Worm (Caenorhabditis elegans) whole organism, young adult: ENCODE data around the gene act-1.

Source experiments
- B0336.3 ChIP-seq: fragments of 200-800 bp; sonication (Bioruptor generic); IDR thresholded peaks from 2 replicates; pipeline ENCODE4 v1.3.6; 2022; ENCODE audit warnings: missing genetic modification characterization, missing compliant biosample characterization
- F49E8.2 ChIP-seq: sonication (generic microtip); optimal IDR thresholded peaks from 3 replicates; lab custom pipeline; 2017; ENCODE audit warnings: missing genetic modification characterization, mild to moderate bottlenecking, missing compliant biosample characterization, antibody characterized with exemption, moderate library complexity; ENCODE audit not compliant: insufficient read depth
- K11D2.4 ChIP-seq: fragments of 200-800 bp; sonication (Bioruptor generic); IDR thresholded peaks from 2 replicates; pipeline ENCODE4 v1.3.6; 2022; ENCODE audit warnings: missing genetic modification reagents, missing genetic modification characterization, missing compliant biosample characterization
- T07F8.4 ChIP-seq: sonication (generic microtip); optimal IDR thresholded peaks from 2 replicates; lab custom pipeline; 2016; ENCODE audit warnings: mild to moderate bottlenecking, missing genetic modification characterization, moderate library complexity, missing compliant biosample characterization
- T26A5.8 ChIP-seq: sonication (generic microtip); optimal IDR thresholded peaks from 2 replicates; lab custom pipeline; 2016; ENCODE audit warnings: missing genetic modification characterization, missing compliant biosample characterization
- Y53G8AR.9 ChIP-seq: fragments of 200-800 bp; sonication (Bioruptor generic); conservative IDR thresholded peaks from 2 replicates; pipeline ENCODE4 v1.3.6; 2022; ENCODE audit warnings: missing genetic modification reagents, missing genetic modification characterization, missing compliant biosample characterization
- aptf-3 ChIP-seq: fragments of 200-800 bp; sonication (Bioruptor generic); IDR thresholded peaks from 2 replicates; pipeline ENCODE4 v1.3.6; 2022; ENCODE audit warnings: missing genetic modification characterization, missing compliant biosample characterization
- atf-7 ChIP-seq: sonication (generic microtip); optimal IDR thresholded peaks from 2 replicates; lab custom pipeline; 2017; ENCODE audit warnings: mild to moderate bottlenecking, missing genetic modification characterization, missing compliant biosample characterization
- attf-3 ChIP-seq: fragments of 200-800 bp; sonication (Bioruptor generic); conservative IDR thresholded peaks from 2 replicates; pipeline ENCODE4 v1.3.6; 2022; ENCODE audit warnings: missing genetic modification reagents, missing genetic modification characterization, missing compliant biosample characterization
- bed-2 ChIP-seq: fragments of 200-800 bp; sonication (Bioruptor generic); IDR thresholded peaks from 2 replicates; pipeline ENCODE4 v1.3.6; 2022; ENCODE audit warnings: missing genetic modification reagents, missing genetic modification characterization, missing compliant biosample characterization
- ccch-3 ChIP-seq: fragments of 200-800 bp; sonication (Bioruptor generic); optimal IDR thresholded peaks from 2 replicates; lab custom pipeline; 2018; ENCODE audit warnings: mild to moderate bottlenecking, missing genetic modification characterization, missing compliant biosample characterization
- cebp-1 ChIP-seq, 2 experiments: fragments of 200-800 bp in 1 of 2; sonication (Bioruptor generic) in 1 of 2; sonication (generic microtip) in 1 of 2; IDR thresholded peaks in 1 of 2; optimal IDR thresholded peaks in 1 of 2; 2 replicates each; pipeline versions ENCODE4 v1.3.6 to Lab custom; 2017 to 2022; ENCODE audit warnings: missing compliant biosample characterization in 2 of 2, missing genetic modification characterization in 2 of 2, mild to moderate bottlenecking in 1 of 2, missing genetic modification reagents in 1 of 2, moderate library complexity in 1 of 2
- ceh-100 ChIP-seq: fragments of 200-800 bp; sonication (Bioruptor generic); IDR thresholded peaks from 2 replicates; pipeline ENCODE4 v1.3.6; 2022; ENCODE audit warnings: missing genetic modification reagents, missing genetic modification characterization, missing compliant biosample characterization
- ceh-91 ChIP-seq: fragments of 200-800 bp; sonication (Bioruptor generic); IDR thresholded peaks from 2 replicates; pipeline ENCODE4 v1.3.6; 2022; ENCODE audit warnings: missing genetic modification reagents, missing genetic modification characterization, missing compliant biosample characterization
- dpff-1 ChIP-seq: sonication (generic microtip); optimal IDR thresholded peaks from 2 replicates; lab custom pipeline; 2017; ENCODE audit warnings: mild to moderate bottlenecking, missing genetic modification characterization, missing compliant biosample characterization
- egl-18 ChIP-seq: fragments of 200-800 bp; sonication (Bioruptor generic); IDR thresholded peaks from 2 replicates; pipeline ENCODE4 v1.3.6; 2022; ENCODE audit warnings: missing genetic modification reagents, missing genetic modification characterization, missing compliant biosample characterization
- egl-44 ChIP-seq: fragments of 200-800 bp; sonication (Bioruptor generic); IDR thresholded peaks from 2 replicates; pipeline ENCODE4 v1.3.6; 2022; ENCODE audit warnings: missing genetic modification reagents, missing genetic modification characterization, missing compliant biosample characterization
- him-1 ChIP-seq: sonication (generic microtip); optimal IDR thresholded peaks from 2 replicates; lab custom pipeline; 2016; ENCODE audit warnings: missing genotype, missing genetic modification reagents, missing genetic modification characterization, missing compliant biosample characterization
- hrde-1 ChIP-seq: sonication (generic microtip); optimal IDR thresholded peaks from 2 replicates; lab custom pipeline; 2016; ENCODE audit warnings: missing genetic modification characterization, mild to moderate bottlenecking, missing compliant biosample characterization, moderate library complexity, missing genotype, missing genetic modification reagents, borderline replicate concordance
- hsf-1 ChIP-seq: fragments of 200-800 bp; sonication (Bioruptor generic); IDR thresholded peaks from 2 replicates; pipeline ENCODE4 v1.3.6; 2022; ENCODE audit warnings: missing genetic modification reagents, missing genetic modification characterization, missing compliant biosample characterization
- let-526 ChIP-seq: fragments of 200-800 bp; sonication (Bioruptor generic); IDR thresholded peaks from 2 replicates; pipeline ENCODE4 v1.3.6; 2022; ENCODE audit warnings: missing genetic modification reagents, missing genetic modification characterization, missing compliant biosample characterization
- let-607 ChIP-seq, 2 experiments: fragments of 200-800 bp in 1 of 2; sonication (Bioruptor generic) in 1 of 2; sonication (generic microtip) in 1 of 2; optimal IDR thresholded peaks; 2 replicates each; lab custom pipeline; 2016 to 2018; ENCODE audit warnings: mild to moderate bottlenecking in 2 of 2, missing compliant biosample characterization in 2 of 2, missing genetic modification characterization in 2 of 2, moderate library complexity in 2 of 2, missing genotype in 1 of 2
- lin-35 ChIP-seq, 3 experiments: fragments of 150-350 bp in 2 of 3; sonication (generic microtip) in 1 of 3; optimal IDR thresholded peaks; 2 replicates each; lab custom pipeline; 2014 to 2018; ENCODE audit warnings: missing biosample characterization in 3 of 3, missing genetic modification characterization in 3 of 3, missing genetic modification reagents in 3 of 3
- lin-40 ChIP-seq: sonication (generic microtip); optimal IDR thresholded peaks from 2 replicates; lab custom pipeline; 2016; ENCODE audit warnings: missing genetic modification characterization, mild to moderate bottlenecking, missing compliant biosample characterization, missing genotype, missing genetic modification reagents
- madf-10 ChIP-seq: sonication (generic microtip); optimal IDR thresholded peaks from 2 replicates; lab custom pipeline; 2016; ENCODE audit warnings: mild to moderate bottlenecking, missing genetic modification characterization, missing compliant biosample characterization
- madf-3 ChIP-seq: fragments of 200-800 bp; sonication (Bioruptor generic); IDR thresholded peaks from 2 replicates; pipeline ENCODE4 v1.3.6; 2022; ENCODE audit warnings: missing genetic modification reagents, missing genetic modification characterization, missing compliant biosample characterization
- mcd-1 ChIP-seq: fragments of 200-800 bp; sonication (Bioruptor generic); IDR thresholded peaks from 2 replicates; pipeline ENCODE4 v1.3.6; 2022; ENCODE audit warnings: missing genetic modification reagents, missing genetic modification characterization, missing compliant biosample characterization
- nfya-2 ChIP-seq: fragments of 200-800 bp; sonication (Bioruptor generic); IDR thresholded peaks from 2 replicates; pipeline ENCODE4 v1.3.6; 2022; ENCODE audit warnings: missing genetic modification reagents, missing genetic modification characterization, missing compliant biosample characterization
- nfyb-1 ChIP-seq: fragments of 200-800 bp; sonication (Bioruptor generic); IDR thresholded peaks from 2 replicates; pipeline ENCODE4 v1.3.6; 2022; ENCODE audit warnings: missing genetic modification reagents, missing genetic modification characterization, missing compliant biosample characterization
- nhr-120 ChIP-seq: fragments of 200-800 bp; sonication (Bioruptor generic); IDR thresholded peaks from 2 replicates; pipeline ENCODE4 v1.3.6; 2022; ENCODE audit warnings: missing genetic modification characterization, missing compliant biosample characterization
- nhr-179 ChIP-seq: sonication (generic microtip); optimal IDR thresholded peaks from 2 replicates; lab custom pipeline; 2016; ENCODE audit warnings: mild to moderate bottlenecking, missing genetic modification characterization, missing compliant biosample characterization
- nhr-27 ChIP-seq: fragments of 200-800 bp; sonication (Bioruptor generic); optimal IDR thresholded peaks from 2 replicates; lab custom pipeline; 2018; ENCODE audit warnings: mild to moderate bottlenecking, missing genetic modification characterization, moderate library complexity, missing compliant biosample characterization
- nhr-80 ChIP-seq: sonication (generic microtip); optimal IDR thresholded peaks from 2 replicates; lab custom pipeline; 2016; ENCODE audit warnings: missing genetic modification characterization, missing compliant biosample characterization
- pbrm-1 ChIP-seq: fragments of 200-800 bp; sonication (Bioruptor generic); IDR thresholded peaks from 2 replicates; pipeline ENCODE4 v1.3.6; 2022; ENCODE audit warnings: missing genetic modification reagents, missing genetic modification characterization, missing compliant biosample characterization
- pha-4 ChIP-seq: fragments of 150-350 bp; sonication (generic microtip); optimal IDR thresholded peaks from 2 replicates; lab custom pipeline; 2014; ENCODE audit warnings: missing biosample characterization, missing genetic modification reagents, missing genetic modification characterization
- rec-8 ChIP-seq, 2 experiments: sonication (generic microtip); optimal IDR thresholded peaks; 2 replicates each; lab custom pipeline; 2016; ENCODE audit warnings: mild to moderate bottlenecking in 2 of 2, missing genetic modification characterization in 2 of 2, missing genetic modification reagents in 2 of 2, missing genotype in 2 of 2, missing biosample characterization in 1 of 2, missing compliant biosample characterization in 1 of 2, moderate library complexity in 1 of 2
- repo-1 ChIP-seq: sonication (generic microtip); optimal IDR thresholded peaks from 2 replicates; lab custom pipeline; 2017; ENCODE audit warnings: mild to moderate bottlenecking, missing genetic modification characterization, missing compliant biosample characterization
- sdz-38 ChIP-seq: sonication (generic microtip); optimal IDR thresholded peaks from 2 replicates; lab custom pipeline; 2016; ENCODE audit warnings: missing genotype, missing genetic modification characterization, missing compliant biosample characterization
- snpc-1.1 ChIP-seq: sonication (generic microtip); optimal IDR thresholded peaks from 2 replicates; lab custom pipeline; 2017; ENCODE audit warnings: missing genetic modification characterization, mild to moderate bottlenecking, missing compliant biosample characterization, antibody characterized with exemption, moderate library complexity, missing genotype, missing genetic modification reagents; ENCODE audit not compliant: insufficient read depth
- snpc-3.4 ChIP-seq: sonication (generic microtip); optimal IDR thresholded peaks from 2 replicates; lab custom pipeline; 2017; ENCODE audit warnings: missing genetic modification characterization, mild to moderate bottlenecking, missing compliant biosample characterization, antibody characterized with exemption, moderate library complexity, missing genotype, missing genetic modification reagents
- somi-1 ChIP-seq: fragments of 200-800 bp; sonication (Bioruptor generic); optimal IDR thresholded peaks from 2 replicates; lab custom pipeline; 2018; ENCODE audit warnings: mild to moderate bottlenecking, missing genetic modification characterization, missing compliant biosample characterization
- tbx-9 ChIP-seq: sonication (generic microtip); optimal IDR thresholded peaks from 2 replicates; lab custom pipeline; 2016; ENCODE audit warnings: borderline replicate concordance, missing genetic modification characterization, inconsistent platforms, missing compliant biosample characterization
- unc-62 ChIP-seq: fragments of 150-350 bp; optimal IDR thresholded peaks from 2 replicates; lab custom pipeline; 2014; ENCODE audit warnings: missing biosample characterization, missing genetic modification reagents, missing genetic modification characterization
- ztf-22 ChIP-seq: fragments of 200-800 bp; sonication (Bioruptor generic); optimal IDR thresholded peaks from 2 replicates; lab custom pipeline; 2018; ENCODE audit warnings: mild to moderate bottlenecking, missing genetic modification characterization, moderate library complexity, missing compliant biosample characterization
- ztf-26 ChIP-seq: sonication (generic microtip); optimal IDR thresholded peaks from 2 replicates; lab custom pipeline; 2017; ENCODE audit warnings: missing genetic modification characterization, missing compliant biosample characterization

Gene act-1

ce11 chrV:11118179-11118725 is 37.4 kb downstream of the act-1 start:
- no peak for TF ChIP-seq nhr-80 (tag; lab: Kevin White, UChicago)
- TF ChIP-seq egl-18 (GFP tag; lab: Robert Waterston, UW) = no peak
- TF ChIP-seq repo-1 = peak; percentile 20
- TF ChIP-seq let-526 (GFP tag; lab: Robert Waterston, UW) = peak; percentile 51; the same call in 1 of the 2 replicates
- no peak for TF ChIP-seq him-1 (tag; lab: Kevin White, UChicago)
- TF ChIP-seq bed-2 (GFP tag; lab: Robert Waterston, UW) = no peak
- no peak for TF ChIP-seq K11D2.4 (GFP tag; lab: Robert Waterston, UW)
- 0 out of 2 replicates have a peak, but pooled peaks have one; percentile 39 for TF ChIP-seq madf-3
- no peak for TF ChIP-seq ztf-22 (GFP tag; lab: Kevin White, UChicago)
- no peak for TF ChIP-seq ceh-100 (GFP tag; lab: Robert Waterston, UW)
- no peak for TF ChIP-seq T26A5.8 (tag; lab: Kevin White, UChicago)
- TF ChIP-seq F49E8.2 (tag; lab: Kevin White, UChicago) = no peak
- TF ChIP-seq B0336.3 (GFP tag; lab: Robert Waterston, UW) = peak; percentile 41; the same call in 1 of the 2 replicates
- TF ChIP-seq sdz-38 = no peak
- no peak for TF ChIP-seq nhr-179 (tag; lab: Kevin White, UChicago)
- TF ChIP-seq unc-62 (GFP tag; lab: Kevin White, UChicago) = no peak
- TF ChIP-seq atf-7 (tag; lab: Kevin White, UChicago) = no peak
- no peak for TF ChIP-seq tbx-9 (tag; lab: Kevin White, UChicago)
- TF ChIP-seq nhr-120 (GFP tag; lab: Robert Waterston, UW) = no peak
- no peak for TF ChIP-seq nfya-2 (GFP tag; lab: Robert Waterston, UW)
- no peak for TF ChIP-seq egl-44 (GFP tag; lab: Robert Waterston, UW)
- TF ChIP-seq nhr-27 (tag; lab: Kevin White, UChicago) = no peak
- TF ChIP-seq ztf-26 (tag; lab: Kevin White, UChicago) = peak; percentile 3
- TF ChIP-seq nfyb-1 (GFP tag; lab: Robert Waterston, UW) = 0 out of 2 replicates have a peak, but pooled peaks have one; percentile 13
- peak; percentile 38; the same call in 1 of the 2 replicates for TF ChIP-seq Y53G8AR.9
- peak; percentile 53 for TF ChIP-seq somi-1
- no peak for TF ChIP-seq dpff-1 (tag; lab: Kevin White, UChicago)
- peak in 1 of 2 experiments; percentile 28 for TF ChIP-seq let-607 (tag; optimal IDR thresholded peaks at IDR 0.05; lab: Kevin White, UChicago)
- no peak for TF ChIP-seq attf-3 (GFP tag; lab: Robert Waterston, UW)
- no peak for TF ChIP-seq snpc-1.1
- TF ChIP-seq rec-8 (tag; optimal IDR thresholded peaks at IDR 0.05; lab: Kevin White, UChicago) = no peak
- TF ChIP-seq pha-4 (tag; lab: Kevin White, UChicago) = no peak
- TF ChIP-seq lin-40 (tag; lab: Kevin White, UChicago) = peak; percentile 20
- TF ChIP-seq hrde-1 (tag; lab: Kevin White, UChicago) = peak; percentile 41
- no peak for TF ChIP-seq ceh-91 (GFP tag; lab: Robert Waterston, UW)
- TF ChIP-seq mcd-1 = no peak
- no peak for TF ChIP-seq madf-10 (tag; lab: Kevin White, UChicago)
- TF ChIP-seq snpc-3.4 (tag; lab: Kevin White, UChicago) = no peak
- TF ChIP-seq lin-35 (GFP tag; optimal IDR thresholded peaks at IDR 0.05; lab: Kevin White, UChicago) = no peak
- TF ChIP-seq aptf-3 (GFP tag; lab: Robert Waterston, UW) = no peak
- 0 out of 2 replicates have a peak, but pooled peaks have one; percentile 11 for TF ChIP-seq hsf-1 (GFP tag; lab: Robert Waterston, UW)
- no peak for TF ChIP-seq cebp-1 (GFP tag; IDR thresholded peaks at IDR 0.05; lab: Robert Waterston, UW)
- peak; percentile 43 for TF ChIP-seq cebp-1 (tag; optimal IDR thresholded peaks at IDR 0.05; lab: Kevin White, UChicago)
- TF ChIP-seq pbrm-1 (GFP tag; lab: Robert Waterston, UW) = peak; percentile 30; the same call in 1 of the 2 replicates
- no peak for TF ChIP-seq T07F8.4
- TF ChIP-seq ccch-3 = no peak
